Worm (Caenorhabditis elegans): ENCODE measurements around the gene ssp-35.

The ssp-35 gene

DNA sequence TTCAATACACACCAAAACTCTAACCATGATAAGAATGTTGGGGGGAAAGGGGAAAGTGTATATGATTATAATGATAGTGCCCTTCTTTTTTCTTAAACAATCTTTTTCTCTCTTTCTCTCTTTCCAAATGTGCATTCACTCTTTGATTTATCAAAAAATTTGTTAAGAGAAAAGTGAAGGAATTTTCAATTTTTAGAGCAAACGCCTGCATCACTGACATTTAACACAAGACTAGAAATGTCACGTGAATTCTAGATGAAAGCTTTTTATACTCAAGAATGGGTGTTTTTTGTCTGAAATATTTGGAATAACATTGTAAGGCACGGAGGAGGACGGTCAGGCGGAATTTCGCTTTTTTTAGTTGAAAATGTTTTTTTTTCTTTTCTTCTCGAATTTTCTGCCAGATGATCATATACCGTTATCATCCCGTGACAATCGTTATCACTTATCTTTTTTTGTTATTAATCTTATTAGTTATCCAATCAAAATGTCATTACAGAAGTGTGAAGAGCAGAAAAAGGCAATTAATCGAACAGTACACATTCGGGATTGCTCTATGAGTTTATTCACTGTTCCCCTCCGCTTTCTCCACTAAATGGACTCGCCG, 38.5 kb upstream of the ssp-35 start, which contains the start of the genes frm-7 and F55C5.17 (continued):
- TF ChIP-seq ctbp-1 (GFP tag; IDR thresholded peaks at IDR 0.05): no peak
- no peak for TF ChIP-seq ceh-44 (GFP tag; IDR thresholded peaks at IDR 0.05)
- no peak for TF ChIP-seq cey-2 (tag; optimal IDR thresholded peaks at IDR 0.05; ENCODE audit: borderline replicate concordance, insufficient read depth)
- no peak for TF ChIP-seq ces-1 (GFP tag; optimal IDR thresholded peaks at IDR 0.05)
- no peak for TF ChIP-seq rbr-2 (tag; optimal IDR thresholded peaks at IDR 0.05)
- no peak for TF ChIP-seq gei-8 (GFP tag; optimal IDR thresholded peaks at IDR 0.05)
- TF ChIP-seq unc-130 (GFP tag; optimal IDR thresholded peaks at IDR 0.05): no peak
- TF ChIP-seq aha-1 (tag): peak; percentile 17
- TF ChIP-seq attf-4 (tag; optimal IDR thresholded peaks at IDR 0.05): no peak
- TF ChIP-seq jun-1 (tag; optimal IDR thresholded peaks at IDR 0.05): no peak
- TF ChIP-seq dmd-6 (GFP tag; IDR thresholded peaks at IDR 0.05): peak; percentile 54
- no peak for TF ChIP-seq hmg-1.1 (GFP tag; IDR thresholded peaks at IDR 0.05)
- TF ChIP-seq ZK546.5 (tag; optimal IDR thresholded peaks at IDR 0.05): no peak
- no peak for TF ChIP-seq lin-29 (GFP tag; IDR thresholded peaks at IDR 0.05)
- no peak for TF ChIP-seq F26F4.8 (GFP tag; conservative IDR thresholded peaks at IDR 0.05)
- peak; percentile 73 for TF ChIP-seq hlh-11 (tag; optimal IDR thresholded peaks at IDR 0.05)
- no peak for TF ChIP-seq lin-13 (GFP tag; optimal IDR thresholded peaks at IDR 0.05)
- TF ChIP-seq dpl-1 (GFP tag; optimal IDR thresholded peaks at IDR 0.05): no peak
- TF ChIP-seq ztf-11 (tag; optimal IDR thresholded peaks at IDR 0.05): no peak
- no peak for TF ChIP-seq nhr-11 (tag; optimal IDR thresholded peaks at IDR 0.05)

- TF ChIP-seq dve-1 (tag; optimal IDR thresholded peaks at IDR 0.05; ENCODE audit: insufficient read depth) (peak; percentile 70), hlh-30 (tag; optimal IDR thresholded peaks at IDR 0.05; ENCODE audit: insufficient read depth) (peak; percentile 53), daf-16 (GFP tag; optimal IDR thresholded peaks at IDR 0.05) (no peak), daf-16 (tag; optimal IDR thresholded peaks at IDR 0.05) (peak; percentile 90), lsy-2 (tag; optimal IDR thresholded peaks at IDR 0.05) (peak in 1 of 2 experiments; percentile 31), ama-1 (optimal IDR thresholded peaks at IDR 0.05) (no peak), Y75B8A.6 (GFP tag; IDR thresholded peaks at IDR 0.05) (no peak), nhr-28 (tag; optimal IDR thresholded peaks at IDR 0.05) (peak; percentile 48), dmd-6 (GFP tag; IDR thresholded peaks at IDR 0.05) (no peak), pqm-1 (tag; optimal IDR thresholded peaks at IDR 0.05) (peak; percentile 53), mdl-1 (tag; optimal IDR thresholded peaks at IDR 0.05) (no peak), ctbp-1 (GFP tag; IDR thresholded peaks at IDR 0.05) (no peak), cey-2 (tag; optimal IDR thresholded peaks at IDR 0.05; ENCODE audit: borderline replicate concordance, insufficient read depth) (peak; percentile 64), tag-97 (GFP tag; IDR thresholded peaks at IDR 0.05) (no peak), nhr-237 (tag; optimal IDR thresholded peaks at IDR 0.05) (no peak), mep-1 (tag; optimal IDR thresholded peaks at IDR 0.05) (peak; percentile 32), nhr-6 (tag; optimal IDR thresholded peaks at IDR 0.05) (peak; percentile 64), unc-62 (GFP tag; optimal IDR thresholded peaks at IDR 0.05 in 1 of 2) (peak in 1 of 2 experiments; percentile 85), unc-62 (tag; optimal IDR thresholded peaks at IDR 0.05) (no peak)
Measured at ce11 chrV:12300780-12301460, 37.3 kb upstream of the ssp-35 start.

DNA sequence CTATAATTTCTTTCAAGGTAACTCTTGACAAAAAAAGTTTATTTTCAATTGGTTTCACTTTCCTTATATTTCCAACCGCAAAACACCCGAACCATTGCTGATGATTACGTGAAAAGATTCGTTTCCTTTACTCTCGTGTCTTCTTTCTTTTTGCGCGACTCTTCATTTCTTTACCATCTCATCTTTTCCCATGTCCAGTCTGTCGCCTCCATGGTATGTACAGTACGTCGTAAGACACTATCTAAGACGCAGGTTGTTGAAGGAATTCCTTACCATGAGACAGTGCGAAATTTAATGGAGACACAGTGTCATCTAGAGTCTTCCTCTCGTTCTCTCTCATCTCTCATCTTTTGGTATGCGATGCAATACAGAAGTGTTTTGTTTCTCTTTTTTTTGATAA, 36.5 kb upstream of the ssp-35 start:
- TF ChIP-seq dve-1 (tag; optimal IDR thresholded peaks at IDR 0.05; ENCODE audit: insufficient read depth) (peak; percentile 87), nhr-42 (GFP tag; IDR thresholded peaks at IDR 0.05) (no peak), F37D6.2 (tag; optimal IDR thresholded peaks at IDR 0.05) (no peak), nhr-28 (tag; optimal IDR thresholded peaks at IDR 0.05) (peak; percentile 81), pqm-1 (tag; optimal IDR thresholded peaks at IDR 0.05) (peak; percentile 32), nhr-102 (tag; optimal IDR thresholded peaks at IDR 0.05) (peak; percentile 20), daf-16 (GFP tag; optimal IDR thresholded peaks at IDR 0.05) (no peak), daf-16 (tag; optimal IDR thresholded peaks at IDR 0.05) (peak; percentile 65), mdl-1 (tag; optimal IDR thresholded peaks at IDR 0.05) (peak in 1 of 2 experiments; percentile 84), nhr-10 (tag; optimal IDR thresholded peaks at IDR 0.05) (no peak), hlh-30 (tag; optimal IDR thresholded peaks at IDR 0.05; ENCODE audit: insufficient read depth) (peak; percentile 94), mxl-3 (GFP tag; optimal IDR thresholded peaks at IDR 0.05) (peak; percentile 58), aha-1 (tag) (peak; percentile 92), daf-19 (GFP tag; conservative IDR thresholded peaks at IDR 0.05) (0 out of 2 replicates have a peak, but pooled peaks have one; percentile 10), nhr-77 (tag; optimal IDR thresholded peaks at IDR 0.05) (peak; percentile 32), mes-2 (tag; optimal IDR thresholded peaks at IDR 0.05; ENCODE audit: poor library complexity, severe bottlenecking) (peak; percentile 65), Y105C5A.15 (GFP tag; IDR thresholded peaks at IDR 0.05) (no peak), ceh-20 (GFP tag; IDR thresholded peaks at IDR 0.05) (peak; percentile 48; the same call in 1 of the 2 replicates), ama-1 (optimal IDR thresholded peaks at IDR 0.05) (no peak), nhr-48 (tag; optimal IDR thresholded peaks at IDR 0.05) (peak; percentile 36), mep-1 (tag; optimal IDR thresholded peaks at IDR 0.05) (peak; percentile 80)
